Worm (Caenorhabditis elegans): ENCODE measurements around the gene Y43F8B.24.
A peak's percentile ranks its signal among the peaks of the same experiment; 100 is the strongest.

The Y43F8B.24 gene

DNA sequence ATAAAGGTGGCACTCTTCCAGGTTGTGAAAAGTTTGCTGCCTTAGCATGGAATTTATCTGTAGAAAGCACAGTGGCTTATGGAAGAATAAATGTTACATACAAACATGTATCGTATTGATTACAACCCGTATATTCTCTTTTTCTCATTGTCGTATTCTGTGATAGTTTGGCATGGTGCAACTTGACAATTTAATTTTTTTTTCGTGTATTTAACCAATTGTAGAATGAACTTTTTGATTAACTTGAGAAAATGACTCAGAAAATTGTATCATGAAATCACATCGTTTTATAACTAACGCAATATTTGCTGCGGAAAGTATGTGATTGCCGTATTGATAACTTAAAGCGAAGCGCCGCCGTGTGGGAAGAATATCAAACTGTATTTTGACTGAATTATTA is at the start of gene Y43F8B.24:
Gene Y43F8B.24 (plus strand): TSS at position 301 of the 400 bp plus-strand sequence.
- TF ChIP-seq flh-1 (GFP tag; optimal IDR thresholded peaks at IDR 0.05), result no peak
- TF ChIP-seq blmp-1 (tag; optimal IDR thresholded peaks at IDR 0.05), result no peak
- no peak for TF ChIP-seq ztf-11 (tag; optimal IDR thresholded peaks at IDR 0.05)
- no peak for TF ChIP-seq M03D4.4 (tag; optimal IDR thresholded peaks at IDR 0.05)
- TF ChIP-seq unc-39 (tag; optimal IDR thresholded peaks at IDR 0.05), result no peak
- TF ChIP-seq elt-1 (tag; optimal IDR thresholded peaks at IDR 0.05; ENCODE audit: borderline replicate concordance, insufficient read depth), result no peak
- TF ChIP-seq snpc-4 (tag; optimal IDR thresholded peaks at IDR 0.05), result no peak
- TF ChIP-seq nhr-76 (tag; optimal IDR thresholded peaks at IDR 0.05), result no peak

DNA sequence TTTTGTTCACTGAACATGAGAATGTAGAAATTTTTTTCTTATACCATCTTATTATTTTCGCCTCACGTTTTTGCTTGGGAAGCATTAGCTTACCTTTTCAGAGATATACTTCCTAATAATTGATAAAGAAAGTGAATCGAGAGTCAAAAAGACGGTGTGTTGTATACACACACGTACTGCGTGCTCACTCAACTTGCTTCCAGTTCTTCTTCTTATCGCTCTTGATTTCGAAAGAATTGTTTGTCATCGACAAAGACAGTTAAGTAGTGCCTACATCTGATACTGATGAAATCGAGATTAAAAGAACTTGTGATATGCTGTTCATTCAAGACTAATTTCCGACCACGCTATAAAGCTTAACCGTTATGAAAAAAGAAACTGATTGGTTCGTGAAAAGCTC is 46.6 kb upstream of the Y43F8B.24 start, which contains the start of gene C25F9.5:
Gene C25F9.5 (minus strand): TSS at position 195 of the 400 bp plus-strand sequence.
- TF ChIP-seq ham-2 (GFP tag; optimal IDR thresholded peaks at IDR 0.05), result no peak
- TF ChIP-seq pha-4 (tag; optimal IDR thresholded peaks at IDR 0.05), result no peak
- TF ChIP-seq flh-1 (GFP tag; optimal IDR thresholded peaks at IDR 0.05), result no peak
- no peak for TF ChIP-seq unc-62 (GFP tag; optimal IDR thresholded peaks at IDR 0.05)
- no peak for TF ChIP-seq nhr-12 (tag; optimal IDR thresholded peaks at IDR 0.05)
- no peak for TF ChIP-seq tbx-8 (GFP tag; optimal IDR thresholded peaks at IDR 0.05)
- TF ChIP-seq nhr-237 (tag; optimal IDR thresholded peaks at IDR 0.05), result no peak
- TF ChIP-seq ces-1 (GFP tag; optimal IDR thresholded peaks at IDR 0.05), result no peak
- TF ChIP-seq zip-8 (tag; optimal IDR thresholded peaks at IDR 0.05), result no peak
- TF ChIP-seq nhr-28 (tag; optimal IDR thresholded peaks at IDR 0.05), result no peak
- TF ChIP-seq snpc-4 (tag; optimal IDR thresholded peaks at IDR 0.05), result no peak
- no peak for TF ChIP-seq hlh-1 (tag; optimal IDR thresholded peaks at IDR 0.05)

DNA sequence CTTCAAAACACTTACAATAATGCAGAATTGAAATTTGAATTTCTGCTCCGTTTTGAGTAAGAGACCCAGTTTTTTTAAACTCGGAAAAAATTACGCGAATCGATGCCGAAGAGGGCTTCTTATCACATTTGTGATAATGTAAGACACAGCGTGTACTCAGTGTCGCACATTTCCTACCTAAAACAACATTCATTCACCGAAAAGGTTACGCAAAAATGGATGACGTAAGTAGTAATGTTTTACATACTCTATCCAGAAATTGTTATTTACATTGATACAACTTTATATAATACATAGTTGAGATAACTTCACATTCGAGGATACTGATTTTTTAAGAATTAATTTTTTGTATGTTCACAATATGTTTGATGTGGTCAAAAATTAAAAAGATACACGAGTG is 40.7 kb upstream of the Y43F8B.24 start, which contains the start of the genes C25F9.4 and C25F9.9:
Gene C25F9.4 (minus strand): TSS at position 101 of the 400 bp plus-strand sequence.
Gene C25F9.9 (plus strand): TSS at position 137 of the 400 bp plus-strand sequence.
- no peak for TF ChIP-seq nhr-76 (tag; optimal IDR thresholded peaks at IDR 0.05)
- TF ChIP-seq nhr-28 (tag; optimal IDR thresholded peaks at IDR 0.05), result no peak
- no peak for TF ChIP-seq mls-2 (tag; optimal IDR thresholded peaks at IDR 0.05)
- no peak for TF ChIP-seq lin-13 (tag; optimal IDR thresholded peaks at IDR 0.05)
- TF ChIP-seq elt-1 (tag; optimal IDR thresholded peaks at IDR 0.05; ENCODE audit: borderline replicate concordance, insufficient read depth), result no peak
- no peak for TF ChIP-seq ham-2 (GFP tag; optimal IDR thresholded peaks at IDR 0.05)
- TF ChIP-seq flh-1 (GFP tag; optimal IDR thresholded peaks at IDR 0.05), result no peak
- no peak for TF ChIP-seq unc-39 (tag; optimal IDR thresholded peaks at IDR 0.05)
- no peak for TF ChIP-seq hlh-1 (tag; optimal IDR thresholded peaks at IDR 0.05)
- TF ChIP-seq M03D4.4 (tag; optimal IDR thresholded peaks at IDR 0.05), result no peak
- TF ChIP-seq mep-1 (tag; optimal IDR thresholded peaks at IDR 0.05), result no peak

DNA sequence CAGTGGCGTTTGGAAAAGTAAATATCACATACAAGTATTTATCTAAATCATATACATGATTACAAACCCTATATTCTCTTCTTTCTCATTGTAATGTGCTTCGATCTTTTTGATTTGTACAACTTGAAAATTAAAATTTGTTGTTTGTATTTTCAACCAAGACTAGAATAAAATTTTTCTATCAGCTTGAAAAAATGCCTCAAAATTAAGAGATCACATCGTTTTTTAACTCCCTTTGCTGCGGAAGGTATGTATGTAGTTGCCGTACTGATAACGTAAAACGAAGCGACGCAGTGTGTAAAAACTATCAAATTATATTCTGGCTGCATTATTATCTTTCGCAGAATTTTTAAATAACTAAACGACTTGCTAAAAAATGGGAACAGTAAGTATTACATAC is 39.4 kb upstream of the Y43F8B.24 start, which contains the start of gene C25F9.15:
Gene C25F9.15 (plus strand): TSS at position 301 of the 400 bp plus-strand sequence.
- TF ChIP-seq cnd-1 (tag; optimal IDR thresholded peaks at IDR 0.05) (no peak), lin-32 (GFP tag; optimal IDR thresholded peaks at IDR 0.05) (no peak), pha-4 (tag; optimal IDR thresholded peaks at IDR 0.05) (no peak), tbx-8 (GFP tag; optimal IDR thresholded peaks at IDR 0.05) (no peak), flh-1 (GFP tag; optimal IDR thresholded peaks at IDR 0.05) (no peak), sptf-1 (tag; optimal IDR thresholded peaks at IDR 0.05) (no peak), mab-5 (tag; optimal IDR thresholded peaks at IDR 0.05) (no peak), ham-2 (GFP tag; optimal IDR thresholded peaks at IDR 0.05) (no peak), nhr-28 (tag; optimal IDR thresholded peaks at IDR 0.05) (no peak), ceh-83 (GFP tag; optimal IDR thresholded peaks at IDR 0.05) (no peak), nhr-2 (tag; optimal IDR thresholded peaks at IDR 0.05) (no peak), mls-2 (tag; optimal IDR thresholded peaks at IDR 0.05) (no peak), mep-1 (tag; optimal IDR thresholded peaks at IDR 0.05) (no peak), ceh-43 (GFP tag; optimal IDR thresholded peaks at IDR 0.05) (no peak), snpc-4 (tag; optimal IDR thresholded peaks at IDR 0.05) (no peak), blmp-1 (tag; optimal IDR thresholded peaks at IDR 0.05) (no peak), hlh-1 (tag; optimal IDR thresholded peaks at IDR 0.05) (no peak), ces-1 (GFP tag; optimal IDR thresholded peaks at IDR 0.05) (no peak), unc-39 (tag; optimal IDR thresholded peaks at IDR 0.05) (no peak)

DNA sequence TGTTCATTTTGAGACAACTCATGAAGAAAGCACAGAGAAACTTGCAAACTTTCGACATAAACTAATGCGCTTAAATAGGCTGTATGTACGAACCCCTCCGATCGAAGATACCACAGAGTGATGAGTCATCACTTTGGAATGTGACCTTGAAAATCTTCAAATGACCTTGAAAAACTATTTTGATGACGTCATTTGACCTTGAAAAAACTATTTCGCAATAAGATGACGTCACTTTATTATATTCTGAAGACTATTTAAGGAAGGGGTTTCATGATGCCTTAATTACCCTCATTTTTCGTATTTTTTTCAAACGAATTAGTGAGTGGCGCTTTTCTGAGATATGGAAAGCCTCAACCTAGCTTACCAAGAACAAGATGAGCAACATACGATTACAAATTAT is 36.1 kb upstream of the Y43F8B.24 start, which contains the start of gene C25F9.2:
Gene C25F9.2 (plus strand): TSS at position 341 of the 400 bp plus-strand sequence.
- TF ChIP-seq lin-13 (tag; optimal IDR thresholded peaks at IDR 0.05), result no peak
- no peak for TF ChIP-seq tbx-8 (GFP tag; optimal IDR thresholded peaks at IDR 0.05)
- TF ChIP-seq bed-3 (GFP tag; optimal IDR thresholded peaks at IDR 0.05), result no peak
- TF ChIP-seq zip-8 (tag; optimal IDR thresholded peaks at IDR 0.05), result peak; percentile 99
- no peak for TF ChIP-seq unc-39 (tag; optimal IDR thresholded peaks at IDR 0.05)
